Fruit fly (Drosophila melanogaster) whole organism: Measurements from ENCODE around the gene MICU3.
A peak's percentile ranks its signal among the peaks of the same experiment; 100 is the strongest.

Experiments used
- CG8478 ChIP-seq: fragments of >200 bp; optimal IDR thresholded peaks from 2 replicates; lab custom pipeline; 2018; ENCODE audit warnings: inconsistent platforms
- Dll ChIP-seq: fragments of >200 bp; optimal IDR thresholded peaks from 2 replicates; lab custom pipeline; 2017
- EcR ChIP-seq, 2 experiments: fragments of >200 bp; optimal IDR thresholded peaks; 2 replicates each; lab custom pipeline; 2017; ENCODE audit warnings: missing biosample characterization in 2 of 2, missing genetic modification characterization in 2 of 2, missing genetic modification reagents in 2 of 2
- pan ChIP-seq: fragments of >200 bp; optimal IDR thresholded peaks from 2 replicates; lab custom pipeline; 2017
- psq ChIP-seq: fragments of >200 bp; optimal IDR thresholded peaks from 2 replicates; lab custom pipeline; 2017
- usp ChIP-seq: fragments of >200 bp; optimal IDR thresholded peaks from 2 replicates; lab custom pipeline; 2017; ENCODE audit warnings: missing biosample characterization, missing genetic modification characterization, mixed read lengths

MICU3 gene

DNA sequence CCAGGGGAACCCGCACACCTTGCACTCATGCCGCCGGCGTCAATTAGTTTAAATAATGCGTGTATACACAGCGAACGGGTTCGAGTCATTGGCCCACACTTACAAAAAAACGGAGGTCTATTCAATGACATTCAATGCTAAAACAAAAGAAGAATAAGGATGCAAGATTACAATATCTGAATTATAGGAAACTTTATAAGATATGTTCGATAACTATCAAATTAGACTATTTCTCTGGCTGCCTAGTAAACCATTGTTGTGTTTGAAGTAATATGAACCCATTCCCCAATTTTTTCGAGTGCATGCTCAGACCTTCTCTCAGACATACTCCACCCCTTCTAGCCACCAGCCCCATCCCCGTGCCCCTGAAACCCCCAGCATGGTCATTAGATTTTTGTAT lies 26.1 kb upstream of the MICU3 start:
- no peak for TF ChIP-seq EcR (GFP tag; optimal IDR thresholded peaks at IDR 0.05; lab: Kevin White, UChicago)
- no peak for TF ChIP-seq usp (GFP tag; lab: Kevin White, UChicago)

DNA sequence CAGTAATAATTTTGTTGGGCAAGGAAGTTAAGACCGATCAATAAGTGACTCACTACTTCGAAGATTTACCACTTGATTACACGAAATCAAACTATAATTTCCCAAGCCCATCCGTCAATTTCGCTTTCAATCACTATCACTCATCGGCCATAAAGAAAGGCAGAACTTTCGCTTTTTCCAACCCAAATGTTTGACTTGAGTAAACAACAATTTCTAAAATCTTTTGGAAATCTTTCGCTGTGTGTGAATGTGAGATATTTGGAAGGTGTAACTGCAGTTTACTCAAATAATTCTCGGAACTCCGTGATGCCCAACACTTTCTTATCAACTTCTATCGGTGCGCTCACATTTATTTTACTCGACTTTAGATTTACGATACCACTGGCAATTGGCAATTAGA lies 25.0 kb upstream of the MICU3 start:
- no peak for TF ChIP-seq usp (GFP tag; lab: Kevin White, UChicago)
- TF ChIP-seq CG8478 = no peak
- no peak for TF ChIP-seq Dll (lab: Kevin White, UChicago)
- TF ChIP-seq EcR (GFP tag; optimal IDR thresholded peaks at IDR 0.05; lab: Kevin White, UChicago) = no peak
- no peak for TF ChIP-seq pan (lab: Kevin White, UChicago)
- no peak for TF ChIP-seq psq (lab: Kevin White, UChicago)

DNA sequence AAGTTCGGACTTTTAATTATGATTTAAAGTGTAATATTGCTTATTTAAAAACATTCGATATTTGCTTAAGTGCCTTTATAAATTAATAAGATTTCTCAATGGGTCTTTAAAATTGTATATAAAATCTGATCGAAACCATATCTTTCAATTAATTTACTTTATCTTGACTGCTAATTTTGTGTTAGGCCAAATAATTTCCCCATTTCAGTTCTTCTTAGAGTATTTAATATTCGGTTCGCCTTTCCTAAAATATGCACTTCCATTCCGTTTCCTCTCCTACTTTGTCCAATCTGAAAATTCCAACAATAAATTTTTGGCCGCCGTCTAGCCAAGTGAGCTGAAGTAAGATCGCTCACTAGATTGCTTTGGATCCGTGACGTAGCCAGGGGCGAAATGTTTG lies 22.6 kb upstream of the MICU3 start:
- TF ChIP-seq CG8478 (no peak), psq (lab: Kevin White, UChicago) (no peak)

DNA sequence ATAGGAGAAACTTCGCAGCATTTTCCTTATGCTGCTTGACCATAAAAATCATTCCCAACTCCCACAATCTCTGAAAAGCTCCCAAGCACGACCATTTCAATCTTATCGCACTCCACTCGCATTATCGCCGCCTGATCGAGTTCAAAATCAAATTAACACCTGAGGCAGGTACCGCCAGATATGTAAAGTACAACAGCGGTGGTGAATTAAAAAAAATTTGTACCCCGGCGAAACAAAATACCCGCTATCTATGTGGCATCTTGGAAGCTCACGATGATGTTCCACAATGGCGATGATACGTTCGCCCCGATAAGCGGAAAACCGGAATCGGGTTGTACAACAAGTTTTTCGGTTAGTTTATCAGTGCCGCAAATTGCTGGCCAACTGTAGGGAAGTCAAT lies 20.8 kb upstream of the MICU3 start:
- TF ChIP-seq CG8478 (no peak), EcR (GFP tag; optimal IDR thresholded peaks at IDR 0.05; lab: Kevin White, UChicago) (no peak), psq (lab: Kevin White, UChicago) (no peak), pan (lab: Kevin White, UChicago) (no peak), usp (GFP tag; lab: Kevin White, UChicago) (no peak), Dll (lab: Kevin White, UChicago) (no peak)

DNA sequence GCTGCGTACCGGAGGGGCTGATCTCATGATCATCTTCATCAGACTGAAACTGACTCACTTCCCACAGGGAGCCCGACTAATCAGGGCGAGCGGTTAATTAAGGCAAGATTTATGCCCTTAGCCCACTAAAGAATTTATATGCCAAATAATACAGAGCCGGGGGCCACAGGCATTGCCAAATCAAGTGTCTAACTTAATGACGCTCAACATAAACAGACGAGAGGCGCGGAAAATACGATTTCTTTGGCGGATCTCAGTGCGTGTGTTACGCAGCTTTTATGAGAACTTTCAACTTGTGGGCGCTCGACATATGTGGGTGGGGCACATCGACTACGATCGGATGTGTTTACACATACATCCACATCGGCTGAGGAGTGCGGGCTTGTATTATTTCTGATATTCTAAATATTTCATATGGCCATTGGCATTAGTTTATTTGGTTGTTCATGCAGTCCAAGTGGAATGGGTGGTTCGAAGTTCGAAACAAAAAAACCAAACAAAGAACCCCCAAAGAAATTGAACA lies 20.2 kb upstream of the MICU3 start:
- no peak for TF ChIP-seq EcR (GFP tag; optimal IDR thresholded peaks at IDR 0.05; lab: Kevin White, UChicago)
- TF ChIP-seq pan (lab: Kevin White, UChicago) = no peak
- no peak for TF ChIP-seq usp (GFP tag; lab: Kevin White, UChicago)
- TF ChIP-seq psq (lab: Kevin White, UChicago) = no peak

DNA sequence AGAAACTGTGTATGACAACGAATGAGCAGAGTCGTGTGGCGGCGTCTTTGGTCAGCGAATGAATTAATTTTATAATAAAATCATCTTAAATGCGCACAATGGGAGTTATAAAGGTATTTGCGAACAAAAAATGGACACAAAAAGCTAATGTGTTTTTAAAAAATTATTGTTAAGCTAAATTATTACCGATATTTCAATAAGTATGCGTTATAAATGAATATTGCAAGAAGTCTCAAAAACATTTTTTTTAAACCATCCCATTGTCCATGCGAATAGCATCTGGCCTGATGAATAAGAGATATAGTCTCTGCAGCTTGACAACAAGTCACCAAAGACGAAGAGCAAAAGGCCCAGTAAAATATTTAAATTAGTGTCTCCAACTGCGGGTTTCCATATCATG lies 16.1 kb upstream of the MICU3 start:
- TF ChIP-seq Dll (lab: Kevin White, UChicago) = no peak
- no peak for TF ChIP-seq EcR (GFP tag; optimal IDR thresholded peaks at IDR 0.05; lab: Kevin White, UChicago)
- TF ChIP-seq usp (GFP tag; lab: Kevin White, UChicago) = no peak
- TF ChIP-seq pan (lab: Kevin White, UChicago) = no peak
- no peak for TF ChIP-seq psq (lab: Kevin White, UChicago)
- no peak for TF ChIP-seq CG8478

DNA sequence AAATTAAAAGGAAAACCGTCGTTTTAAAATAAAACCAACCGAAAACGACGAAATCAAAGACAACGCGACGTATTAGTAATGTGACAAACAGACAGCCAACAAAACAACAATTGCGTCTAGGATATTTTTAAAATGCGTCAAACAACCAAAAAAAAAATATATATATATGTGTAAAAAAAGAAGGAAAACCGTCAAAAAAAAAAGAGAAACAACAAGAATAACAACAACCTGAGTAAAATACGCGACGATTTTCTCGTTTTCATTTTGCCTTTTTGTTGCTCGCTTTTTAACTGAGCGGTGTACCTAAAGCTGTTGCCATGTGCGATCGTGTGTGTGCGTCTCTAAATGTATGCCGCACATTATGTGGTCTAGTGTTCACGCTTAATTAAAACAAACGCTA lies 13.6 kb upstream of the MICU3 start:
- no peak for TF ChIP-seq pan (lab: Kevin White, UChicago)
- no peak for TF ChIP-seq EcR (GFP tag; optimal IDR thresholded peaks at IDR 0.05; lab: Kevin White, UChicago)
- no peak for TF ChIP-seq Dll (lab: Kevin White, UChicago)
- no peak for TF ChIP-seq psq (lab: Kevin White, UChicago)
- no peak for TF ChIP-seq usp (GFP tag; lab: Kevin White, UChicago)

DNA sequence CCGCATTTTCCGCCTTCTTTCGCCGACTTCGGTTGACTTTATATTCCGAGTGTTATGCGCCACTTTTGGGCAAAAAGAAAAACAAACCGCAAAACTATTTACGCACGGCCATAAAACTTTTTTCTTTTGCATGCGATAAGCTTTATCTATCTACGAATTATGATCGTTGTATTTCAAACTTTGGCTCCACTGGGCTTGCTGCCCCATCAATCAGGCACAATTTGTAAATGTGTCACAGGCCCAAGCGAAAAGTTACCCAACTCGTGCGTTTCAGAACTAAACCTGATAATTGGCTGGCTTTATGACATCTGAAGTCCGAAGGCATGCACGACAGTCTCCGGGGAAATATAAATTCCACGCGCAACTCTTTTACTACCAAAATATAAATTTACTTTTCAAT lies 13.1 kb upstream of the MICU3 start:
- TF ChIP-seq Dll (lab: Kevin White, UChicago) = no peak
- TF ChIP-seq CG8478 = no peak
- no peak for TF ChIP-seq psq (lab: Kevin White, UChicago)
- TF ChIP-seq EcR (GFP tag; optimal IDR thresholded peaks at IDR 0.05; lab: Kevin White, UChicago) = no peak
- no peak for TF ChIP-seq usp (GFP tag; lab: Kevin White, UChicago)
- TF ChIP-seq pan (lab: Kevin White, UChicago) = no peak

DNA sequence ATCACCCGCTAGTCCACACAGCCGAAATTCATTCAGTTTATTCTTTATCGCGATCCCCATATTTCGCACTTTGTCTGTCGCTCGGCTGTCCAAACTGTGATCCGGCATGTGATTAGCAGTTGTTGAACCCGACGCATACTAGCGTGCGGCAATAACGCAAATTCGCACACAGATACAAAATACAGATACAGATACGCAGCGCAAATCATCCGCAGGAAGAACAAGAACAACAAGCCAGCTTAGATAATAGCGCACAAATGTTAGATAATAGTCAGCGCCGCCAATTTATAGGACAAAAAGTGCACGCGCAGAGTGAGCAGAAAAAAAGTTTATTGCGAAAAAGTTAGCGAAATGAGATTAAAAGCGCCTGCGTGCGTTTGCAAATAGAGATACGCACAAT lies 12.1 kb upstream of the MICU3 start:
- TF ChIP-seq pan (lab: Kevin White, UChicago) = no peak
- TF ChIP-seq usp (GFP tag; lab: Kevin White, UChicago) = no peak
- no peak for TF ChIP-seq Dll (lab: Kevin White, UChicago)
- TF ChIP-seq psq (lab: Kevin White, UChicago) = no peak
- TF ChIP-seq CG8478 = no peak
- no peak for TF ChIP-seq EcR (GFP tag; optimal IDR thresholded peaks at IDR 0.05; lab: Kevin White, UChicago)

DNA sequence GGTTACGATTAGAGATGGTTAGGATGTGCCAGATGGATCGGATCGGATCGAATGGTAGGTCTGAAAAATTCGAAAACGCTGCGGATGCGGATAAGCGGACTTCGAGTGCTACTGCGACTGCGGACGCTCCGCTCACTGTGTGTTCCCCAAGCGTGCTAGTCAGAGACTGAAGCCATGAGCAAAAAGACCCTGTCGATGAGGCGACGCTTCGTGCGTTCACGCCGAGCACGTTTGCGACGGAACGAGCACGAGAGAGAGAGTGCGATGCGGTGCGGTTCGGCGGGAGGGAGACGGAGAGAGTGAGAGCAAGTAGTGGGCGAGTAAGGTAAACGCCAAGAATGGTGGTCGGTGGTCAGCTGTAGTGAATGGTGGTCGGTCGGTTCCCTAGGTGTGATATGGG lies 10.4 kb upstream of the MICU3 start, which contains the start of gene bnl:
TSS of gene bnl (minus strand) at position 131 of the 400 bp plus-strand sequence.
- peak; percentile 81 for TF ChIP-seq Dll (lab: Kevin White, UChicago)
- no peak for TF ChIP-seq psq (lab: Kevin White, UChicago)
- no peak for TF ChIP-seq EcR (GFP tag; optimal IDR thresholded peaks at IDR 0.05; lab: Kevin White, UChicago)
- TF ChIP-seq usp (GFP tag; lab: Kevin White, UChicago) = no peak
- TF ChIP-seq pan (lab: Kevin White, UChicago) = no peak
- peak; percentile 38 for TF ChIP-seq CG8478

DNA sequence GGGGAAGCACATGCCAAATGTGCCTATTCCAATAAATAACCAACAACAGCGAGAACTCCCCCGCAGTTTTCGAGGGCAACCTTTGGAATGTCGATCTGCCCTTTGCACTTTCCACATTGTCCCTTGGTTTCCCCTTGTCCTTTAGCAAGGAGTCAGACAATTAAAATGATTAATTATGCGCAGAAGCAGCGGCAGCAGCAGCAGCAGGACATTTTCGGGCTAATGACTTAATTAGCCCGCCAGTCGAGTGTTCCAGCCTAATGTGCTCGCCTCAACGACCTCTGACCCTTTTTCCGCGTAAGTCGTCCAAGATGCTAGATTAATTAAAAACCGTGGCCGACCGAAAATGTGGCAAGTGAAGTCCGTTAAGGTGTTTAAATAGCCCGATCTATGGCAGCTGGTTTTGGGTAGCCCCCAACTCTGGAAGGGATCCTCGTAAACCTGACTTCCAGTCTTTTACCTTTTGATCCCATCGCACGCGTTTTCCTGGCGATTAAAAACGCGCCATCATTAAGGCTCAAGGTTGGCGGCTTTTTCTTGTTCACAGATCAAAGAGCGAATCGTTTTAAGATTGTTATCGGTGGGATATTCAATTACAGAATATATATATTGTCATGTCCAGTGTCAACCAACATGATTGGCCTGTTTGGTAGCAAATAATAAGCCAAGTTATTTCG lies 8.0 kb upstream of the MICU3 start:
- TF ChIP-seq usp (GFP tag; lab: Kevin White, UChicago) = no peak
- TF ChIP-seq pan (lab: Kevin White, UChicago) = no peak
- no peak for TF ChIP-seq CG8478
- TF ChIP-seq Dll (lab: Kevin White, UChicago) = no peak
- TF ChIP-seq psq (lab: Kevin White, UChicago) = no peak
- TF ChIP-seq EcR (GFP tag; optimal IDR thresholded peaks at IDR 0.05; lab: Kevin White, UChicago) = no peak

DNA sequence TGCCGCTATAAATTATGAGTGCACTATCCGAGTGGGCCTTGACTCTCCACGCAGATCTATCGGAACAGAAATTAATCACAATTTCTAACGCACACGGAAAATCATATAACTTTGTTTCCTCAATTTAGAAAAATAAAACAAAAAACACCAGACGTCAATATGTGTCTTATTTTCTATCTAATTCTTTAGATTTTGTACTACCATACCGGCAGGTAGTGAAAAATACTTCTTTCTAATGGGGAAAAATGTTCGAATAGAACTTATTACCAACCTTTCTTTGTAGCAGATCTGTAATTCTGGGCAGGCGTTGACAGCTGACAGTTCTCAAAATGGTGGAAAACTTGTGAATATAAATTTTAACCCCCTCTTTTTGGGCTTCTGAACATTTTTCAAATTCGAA lies 6.6 kb upstream of the MICU3 start, which contains the start of gene CG31459:
TSS of gene CG31459 (plus strand) at position 301 of the 400 bp plus-strand sequence.
- TF ChIP-seq psq (lab: Kevin White, UChicago) = no peak
- TF ChIP-seq usp (GFP tag; lab: Kevin White, UChicago) = no peak
- TF ChIP-seq CG8478 = no peak
- TF ChIP-seq pan (lab: Kevin White, UChicago) = no peak
- no peak for TF ChIP-seq Dll (lab: Kevin White, UChicago)
